Worm (Caenorhabditis elegans) whole organism, L1 larva: ENCODE measurements around the gene srb-6.

Experiments
- C34B4.2 ChIP-seq: sonication (generic microtip); optimal IDR thresholded peaks from 2 replicates; lab custom pipeline; 2017; ENCODE audit warnings: mild to moderate bottlenecking, missing genetic modification characterization, missing compliant biosample characterization
- ama-1 ChIP-seq: fragments of 150-350 bp; optimal IDR thresholded peaks from 2 replicates; lab custom pipeline; 2014
- ceh-82 ChIP-seq, 3 experiments: fragments of 150-350 bp in 1 of 3; sonication (generic microtip) in 2 of 3; optimal IDR thresholded peaks; 2 replicates each; lab custom pipeline; 2014 to 2017; ENCODE audit warnings: missing biosample characterization in 3 of 3, missing genetic modification characterization in 3 of 3
- efl-3 ChIP-seq: fragments of 200-800 bp; sonication (Bioruptor generic); optimal IDR thresholded peaks from 2 replicates; lab custom pipeline; 2018; ENCODE audit warnings: mild to moderate bottlenecking, missing genetic modification characterization, missing compliant biosample characterization
- fos-1 ChIP-seq: fragments of 150-350 bp; optimal IDR thresholded peaks from 2 replicates; lab custom pipeline; 2014; ENCODE audit warnings: missing biosample characterization, missing genetic modification characterization
- hlh-17 ChIP-seq: fragments of 200-800 bp; sonication (Bioruptor generic); optimal IDR thresholded peaks from 2 replicates; lab custom pipeline; 2018; ENCODE audit warnings: missing genetic modification characterization, mild to moderate bottlenecking, missing compliant biosample characterization, moderate library complexity, borderline replicate concordance
- hlh-4 ChIP-seq: sonication (generic microtip); optimal IDR thresholded peaks from 2 replicates; lab custom pipeline; 2016; ENCODE audit warnings: mild to moderate bottlenecking, missing genetic modification characterization, missing compliant biosample characterization
- nhr-90 ChIP-seq: sonication (generic microtip); optimal IDR thresholded peaks from 2 replicates; lab custom pipeline; 2016; ENCODE audit warnings: mild to moderate bottlenecking, missing genetic modification characterization, missing compliant biosample characterization; ENCODE audit not compliant: poor library complexity
- skn-1 ChIP-seq: fragments of 150-350 bp; optimal IDR thresholded peaks from 2 replicates; lab custom pipeline; 2014; ENCODE audit warnings: missing biosample characterization, missing genetic modification characterization
- xbp-1 ChIP-seq: sonication (generic microtip); optimal IDR thresholded peaks from 2 replicates; lab custom pipeline; 2016; ENCODE audit warnings: missing genetic modification characterization, missing compliant biosample characterization
- ztf-4 ChIP-seq: fragments of 150-350 bp; optimal IDR thresholded peaks from 2 replicates; lab custom pipeline; 2014; ENCODE audit warnings: missing biosample characterization, missing genetic modification characterization

- TF ChIP-seq fos-1 (tag; lab: Kevin White, UChicago), result no peak
- no peak for TF ChIP-seq ceh-82 (tag; optimal IDR thresholded peaks at IDR 0.05; lab: Kevin White, UChicago)
- no peak for TF ChIP-seq hlh-17 (GFP tag; lab: Kevin White, UChicago)
- no peak for TF ChIP-seq skn-1 (tag; lab: Kevin White, UChicago)
- no peak for TF ChIP-seq efl-3 (GFP tag; lab: Kevin White, UChicago)
- no peak for TF ChIP-seq nhr-90 (tag; lab: Kevin White, UChicago)
- TF ChIP-seq ama-1, result no peak
- no peak for TF ChIP-seq xbp-1 (tag; lab: Kevin White, UChicago)
- no peak for TF ChIP-seq C34B4.2 (tag; lab: Kevin White, UChicago)
- TF ChIP-seq ztf-4, result no peak
- TF ChIP-seq hlh-4 (tag; lab: Kevin White, UChicago), result no peak
Measured at ce11 chrII:10164137-10164536, 30.6 kb upstream of the srb-6 start.
